Fruit fly (Drosophila melanogaster): ENCODE measurements around the gene CG43394.

- no peak for TF ChIP-seq dsf (GFP tag; optimal IDR thresholded peaks at IDR 0.05; ENCODE audit: borderline replicate concordance)
- TF ChIP-seq Dif (GFP tag; optimal IDR thresholded peaks at IDR 0.05; ENCODE audit: partially characterized antibody): no peak
- TF ChIP-seq Vsx2 (GFP tag; optimal IDR thresholded peaks at IDR 0.05; ENCODE audit: partially characterized antibody): no peak
These were observed 1.6 kb upstream of the CG43394 start, which contains the start of gene CG42762 for dm6 chr2L:8143947-8144346.

All from whole organism, wandering third instar larva.